Fruit fly (Drosophila melanogaster) whole organism, embryonic: ENCODE results near the gene CG8191.

Source experiments
- Aef1 ChIP-seq: fragments of 200-800 bp; sonication (Bioruptor generic); IDR thresholded peaks from 3 replicates; pipeline ENCODE4 v1.3.6; 2022; ENCODE audit warnings: missing biosample characterization, missing genetic modification characterization
- B-H1 ChIP-seq: fragments of 200-800 bp; sonication (Bioruptor generic); IDR thresholded peaks from 3 replicates; pipeline ENCODE4 v1.3.6; 2022; ENCODE audit warnings: missing biosample characterization, missing genetic modification characterization
- CG10147 ChIP-seq: fragments of 200-800 bp; sonication (Bioruptor generic); optimal IDR thresholded peaks from 2 replicates; lab custom pipeline; 2019; ENCODE audit warnings: missing biosample characterization, mild to moderate bottlenecking, missing genetic modification characterization, moderate library complexity
- CG11456 ChIP-seq: fragments of 200-800 bp; sonication (Bioruptor generic); IDR thresholded peaks from 3 replicates; pipeline ENCODE4 v1.3.6; 2022; ENCODE audit warnings: missing biosample characterization, missing genetic modification characterization
- CG12219 ChIP-seq: fragments of 200-800 bp; sonication (Bioruptor generic); optimal IDR thresholded peaks from 3 replicates; lab custom pipeline; 2018; ENCODE audit warnings: missing biosample characterization, mild to moderate bottlenecking, missing genetic modification characterization
- CG12942 ChIP-seq: fragments of 200-800 bp; sonication (Bioruptor generic); optimal IDR thresholded peaks from 3 replicates; lab custom pipeline; 2016; ENCODE audit warnings: missing biosample characterization, missing genetic modification characterization
- CG14965 ChIP-seq: fragments of 200-800 bp; sonication (Bioruptor generic); optimal IDR thresholded peaks from 2 replicates; lab custom pipeline; 2016; ENCODE audit warnings: missing biosample characterization, missing genetic modification characterization, borderline replicate concordance
- CG1529 ChIP-seq: fragments of 200-800 bp; sonication (Bioruptor generic); optimal IDR thresholded peaks from 3 replicates; lab custom pipeline; 2018; ENCODE audit warnings: missing biosample characterization, missing genetic modification characterization
- CG15514 ChIP-seq: fragments of 200-800 bp; sonication (Bioruptor generic); optimal IDR thresholded peaks from 3 replicates; lab custom pipeline; 2017; ENCODE audit warnings: missing biosample characterization, missing genetic modification characterization, mild to moderate bottlenecking, moderate library complexity, missing genetic modification reagents
- CG16815 ChIP-seq: fragments of 200-800 bp; sonication (Bioruptor generic); optimal IDR thresholded peaks from 3 replicates; lab custom pipeline; 2017; ENCODE audit warnings: missing biosample characterization, mild to moderate bottlenecking, missing genetic modification characterization
- CG17612 ChIP-seq: fragments of 200-800 bp; sonication (Bioruptor generic); IDR thresholded peaks from 2 replicates; pipeline ENCODE4 v1.3.6; 2022; ENCODE audit warnings: missing biosample characterization, missing genetic modification characterization
- CG2116 ChIP-seq: fragments of 200-800 bp; sonication (Bioruptor generic); optimal IDR thresholded peaks from 3 replicates; lab custom pipeline; 2018; ENCODE audit warnings: missing biosample characterization, mild to moderate bottlenecking, missing genetic modification characterization
- CG32772 ChIP-seq: fragments of 200-800 bp; sonication (Bioruptor generic); IDR thresholded peaks from 2 replicates; pipeline ENCODE4 v1.3.6; 2022; ENCODE audit warnings: missing biosample characterization, missing genetic modification characterization
- CG34224 ChIP-seq: fragments of 200-800 bp; sonication (Bioruptor generic); IDR thresholded peaks from 3 replicates; pipeline ENCODE4 v1.3.6; 2022; ENCODE audit warnings: missing biosample characterization, missing genetic modification characterization; ENCODE audit not compliant: partially characterized antibody
- CG4328 ChIP-seq: fragments of 200-800 bp; sonication (Bioruptor generic); optimal IDR thresholded peaks from 3 replicates; lab custom pipeline; 2017; ENCODE audit warnings: missing biosample characterization, missing genetic modification reagents, missing genetic modification characterization
- CG6689 ChIP-seq: fragments of 200-800 bp; sonication (Bioruptor generic); IDR thresholded peaks from 2 replicates; pipeline ENCODE4 v1.3.6; 2022; ENCODE audit warnings: missing biosample characterization, missing genetic modification characterization
- CG7556 ChIP-seq: fragments of 200-800 bp; sonication (Bioruptor generic); optimal IDR thresholded peaks from 2 replicates; lab custom pipeline; 2017; ENCODE audit warnings: missing biosample characterization, mild to moderate bottlenecking, missing genetic modification characterization
- CG9932 ChIP-seq: fragments of 200-800 bp; sonication (Bioruptor generic); IDR thresholded peaks from 2 replicates; pipeline ENCODE4 v1.3.6; 2022; ENCODE audit warnings: missing biosample characterization, missing genetic modification characterization
- CTCF ChIP-seq: fragments of 200-800 bp; sonication (Bioruptor generic); optimal IDR thresholded peaks from 2 replicates; lab custom pipeline; 2017; ENCODE audit warnings: missing biosample characterization, mild to moderate bottlenecking, missing genetic modification characterization, moderate library complexity
- Deaf1 ChIP-seq: fragments of 200-800 bp; optimal IDR thresholded peaks from 3 replicates; lab custom pipeline; 2019; ENCODE audit warnings: missing biosample characterization, mild to moderate bottlenecking, missing genetic modification characterization, moderate library complexity
- HLH54F ChIP-seq: fragments of 200-800 bp; sonication (Bioruptor generic); optimal IDR thresholded peaks from 3 replicates; lab custom pipeline; 2016; ENCODE audit warnings: missing biosample characterization, missing genetic modification characterization
- Hr51 ChIP-seq, 2 experiments: fragments of 200-800 bp; sonication (Bioruptor generic); optimal IDR thresholded peaks; 2 replicates in 1 of 2; 3 replicates in 1 of 2; lab custom pipeline; 2016 to 2018; ENCODE audit warnings: missing biosample characterization in 2 of 2, missing genetic modification characterization in 2 of 2, mild to moderate bottlenecking in 1 of 2, moderate library complexity in 1 of 2
- Kr ChIP-seq: fragments of 200-800 bp; sonication (Bioruptor generic); optimal IDR thresholded peaks from 2 replicates; lab custom pipeline; 2017; ENCODE audit warnings: missing biosample characterization, mild to moderate bottlenecking, missing genetic modification characterization
- Lhr ChIP-seq: fragments of 200-800 bp; sonication (Bioruptor generic); optimal IDR thresholded peaks from 3 replicates; lab custom pipeline; 2017; ENCODE audit warnings: mild to moderate bottlenecking, missing biosample characterization, missing genetic modification reagents, missing genetic modification characterization
- MTF-1 ChIP-seq: fragments of 200-800 bp; sonication (Bioruptor generic); optimal IDR thresholded peaks from 2 replicates; lab custom pipeline; 2018; ENCODE audit warnings: missing biosample characterization, mild to moderate bottlenecking, missing genetic modification characterization, borderline replicate concordance
- Rfx ChIP-seq: fragments of 200-800 bp; sonication (Bioruptor generic); IDR thresholded peaks from 2 replicates; pipeline ENCODE4 v1.3.6; 2022; ENCODE audit warnings: missing biosample characterization, missing genetic modification characterization
- Sox102F ChIP-seq: fragments of 200-800 bp; sonication (Bioruptor generic); optimal IDR thresholded peaks from 2 replicates; lab custom pipeline; 2018; ENCODE audit warnings: missing biosample characterization, mild to moderate bottlenecking, missing genetic modification characterization, moderate library complexity
- Sry-δ ChIP-seq: fragments of 200-800 bp; sonication (Bioruptor generic); optimal IDR thresholded peaks from 2 replicates; lab custom pipeline; 2016; ENCODE audit warnings: missing biosample characterization, missing genetic modification characterization
- Vsx1 ChIP-seq: fragments of 200-800 bp; sonication (Bioruptor generic); optimal IDR thresholded peaks from 2 replicates; lab custom pipeline; 2017; ENCODE audit warnings: missing biosample characterization, mild to moderate bottlenecking, missing genetic modification characterization, missing genetic modification reagents
- Xrp1 ChIP-seq: fragments of 200-800 bp; sonication (Bioruptor generic); IDR thresholded peaks from 2 replicates; pipeline ENCODE4 v1.3.6; 2022; ENCODE audit warnings: missing biosample characterization, missing genetic modification characterization
- ash1 ChIP-seq: fragments of 200-800 bp; sonication (Bioruptor generic); optimal IDR thresholded peaks from 2 replicates; lab custom pipeline; 2018; ENCODE audit warnings: missing biosample characterization, mild to moderate bottlenecking, missing genetic modification characterization
- bab2 ChIP-seq: fragments of 200-800 bp; sonication (Bioruptor generic); optimal IDR thresholded peaks from 2 replicates; lab custom pipeline; 2016; ENCODE audit warnings: missing biosample characterization, missing genetic modification characterization
- chinmo ChIP-seq: fragments of 200-800 bp; sonication (Bioruptor generic); IDR thresholded peaks from 4 replicates; pipeline ENCODE4 v1.3.6; 2022; ENCODE audit warnings: missing biosample characterization, missing genetic modification characterization; ENCODE audit not compliant: partially characterized antibody
- ci ChIP-seq: fragments of 200-800 bp; sonication (Bioruptor generic); IDR thresholded peaks from 3 replicates; pipeline ENCODE4 v1.3.6; 2022; ENCODE audit warnings: missing biosample characterization, missing genetic modification characterization
- da ChIP-seq: fragments of 200-800 bp; sonication (Bioruptor generic); optimal IDR thresholded peaks from 2 replicates; lab custom pipeline; 2016; ENCODE audit warnings: missing biosample characterization, missing genetic modification characterization
- eve ChIP-seq, 2 experiments: fragments of >200 bp; optimal IDR thresholded peaks; 2 replicates each; lab custom pipeline; 2017; ENCODE audit warnings: missing biosample characterization in 2 of 2, missing genetic modification characterization in 2 of 2
- exex ChIP-seq: fragments of 200-800 bp; sonication (Bioruptor generic); optimal IDR thresholded peaks from 4 replicates; lab custom pipeline; 2018; ENCODE audit warnings: missing biosample characterization, mild to moderate bottlenecking, missing genetic modification characterization, moderate library complexity
- grau ChIP-seq: fragments of 200-800 bp; optimal IDR thresholded peaks from 3 replicates; lab custom pipeline; 2019; ENCODE audit warnings: missing biosample characterization, mild to moderate bottlenecking, missing genetic modification characterization, moderate library complexity
- insv ChIP-seq, 2 experiments: fragments of 200-800 bp; sonication (Bioruptor generic); optimal IDR thresholded peaks; 3 replicates each; lab custom pipeline; 2016 to 2018; ENCODE audit warnings: missing biosample characterization in 2 of 2, missing genetic modification characterization in 2 of 2
- jigr1 ChIP-seq: fragments of 200-800 bp; sonication (Bioruptor generic); IDR thresholded peaks from 3 replicates; pipeline ENCODE4 v1.3.6; 2022; ENCODE audit warnings: missing biosample characterization, missing genetic modification characterization
- pan ChIP-seq, 4 experiments: fragments of >200 bp in 3 of 4; fragments of 200-800 bp in 1 of 4; sonication (Bioruptor generic) in 1 of 4; optimal IDR thresholded peaks in 3 of 4; IDR thresholded peaks in 1 of 4; 2 replicates each; pipeline versions ENCODE4 v1.3.6 to Lab custom; 2017 to 2022; ENCODE audit warnings: missing biosample characterization in 2 of 4, missing genetic modification characterization in 2 of 4, mixed read lengths in 1 of 4
- pita ChIP-seq: fragments of 200-800 bp; sonication (Bioruptor generic); optimal IDR thresholded peaks from 2 replicates; lab custom pipeline; 2017; ENCODE audit warnings: missing biosample characterization, mild to moderate bottlenecking, missing genetic modification characterization
- psq ChIP-seq: fragments of 200-800 bp; sonication (Bioruptor generic); optimal IDR thresholded peaks from 2 replicates; lab custom pipeline; 2017; ENCODE audit warnings: missing biosample characterization, missing genetic modification characterization
- repo ChIP-seq: fragments of 200-800 bp; sonication (Bioruptor generic); optimal IDR thresholded peaks from 2 replicates; lab custom pipeline; 2016; ENCODE audit warnings: missing biosample characterization, missing genetic modification characterization
- rib ChIP-seq: fragments of 200-800 bp; sonication (Bioruptor generic); IDR thresholded peaks from 2 replicates; pipeline ENCODE4 v1.3.6; 2022; ENCODE audit warnings: missing biosample characterization, missing genetic modification characterization
- seq ChIP-seq: fragments of 200-800 bp; sonication (Bioruptor generic); IDR thresholded peaks from 2 replicates; pipeline ENCODE4 v1.3.6; 2022; ENCODE audit warnings: missing biosample characterization, missing genetic modification characterization
- sisA ChIP-seq: fragments of 200-800 bp; sonication (Bioruptor generic); IDR thresholded peaks from 2 replicates; pipeline ENCODE4 v1.3.6; 2022; ENCODE audit warnings: missing biosample characterization, missing genetic modification characterization
- sug ChIP-seq: fragments of 200-800 bp; optimal IDR thresholded peaks from 2 replicates; lab custom pipeline; 2019; ENCODE audit warnings: missing biosample characterization, mild to moderate bottlenecking, missing genetic modification characterization, moderate library complexity
- vnd ChIP-seq: fragments of 200-800 bp; sonication (Bioruptor generic); IDR thresholded peaks from 3 replicates; pipeline ENCODE4 v1.3.6; 2022; ENCODE audit warnings: missing biosample characterization, missing genetic modification characterization; ENCODE audit not compliant: partially characterized antibody

The CG8191 gene

dm6 chrX:15709984-15710750 is 21.8 kb upstream of the CG8191 start, which contains the start of the genes CG9281 and CG15601 (continued):
- peak; percentile 67 for TF ChIP-seq Deaf1
- no peak for TF ChIP-seq Aef1 (GFP tag; lab: Robert Waterston, UW)
- TF ChIP-seq sisA (GFP tag; lab: Robert Waterston, UW), result no peak
- no peak for TF ChIP-seq exex (tag; lab: Kevin White, UChicago)
- peak; percentile 16 for TF ChIP-seq MTF-1 (GFP tag; lab: Kevin White, UChicago)
- no peak for TF ChIP-seq B-H1
- no peak for TF ChIP-seq Sox102F (GFP tag; lab: Kevin White, UChicago)
- TF ChIP-seq CTCF, result no peak
- peak; percentile 82; the same call in 1 of the 2 replicates for TF ChIP-seq rib (GFP tag; lab: Robert Waterston, UW)
- no peak for TF ChIP-seq HLH54F (GFP tag; lab: Kevin White, UChicago)
- no peak for TF ChIP-seq jigr1 (GFP tag; lab: Robert Waterston, UW)
- no peak for TF ChIP-seq CG16815 (GFP tag; lab: Kevin White, UChicago)
- TF ChIP-seq CG12219, result no peak
- no peak for TF ChIP-seq pita (GFP tag; lab: Kevin White, UChicago)
- no peak for TF ChIP-seq Vsx1 (GFP tag; lab: Kevin White, UChicago)
- peak; percentile 33 for TF ChIP-seq CG9932 (GFP tag; lab: Robert Waterston, UW)
- TF ChIP-seq Lhr (GFP tag; lab: Kevin White, UChicago), result peak; percentile 54
- no peak for TF ChIP-seq CG32772 (GFP tag; lab: Robert Waterston, UW)
- TF ChIP-seq bab2 (GFP tag; lab: Kevin White, UChicago), result no peak
- no peak for TF ChIP-seq CG10147 (GFP tag; lab: Kevin White, UChicago)
- peak; percentile 45 for TF ChIP-seq Rfx (GFP tag; lab: Robert Waterston, UW)
- TF ChIP-seq CG14965, result no peak
- peak; percentile 13 for TF ChIP-seq Sry-δ
- TF ChIP-seq Kr, result no peak
- peak; percentile 45 for TF ChIP-seq CG2116
- TF ChIP-seq insv (GFP tag; optimal IDR thresholded peaks at IDR 0.05; lab: Kevin White, UChicago), result peak in 1 of 2 experiments; percentile 33
- no peak for TF ChIP-seq ash1 (GFP tag; lab: Kevin White, UChicago)
- TF ChIP-seq ci, result peak; percentile 61; the same call in 1 of the 3 replicates
- peak; percentile 13 for TF ChIP-seq CG4328
- no peak for TF ChIP-seq Xrp1 (GFP tag; lab: Robert Waterston, UW)
- peak; percentile 9 for TF ChIP-seq sug (tag; lab: Kevin White, UChicago)
- TF ChIP-seq CG17612 (GFP tag; lab: Robert Waterston, UW), result no peak
- no peak for TF ChIP-seq psq (GFP tag; lab: Kevin White, UChicago)
- TF ChIP-seq pan (optimal IDR thresholded peaks at IDR 0.05; lab: Kevin White, UChicago), result no peak
- TF ChIP-seq pan (GFP tag; optimal IDR thresholded peaks at IDR 0.05 in 1 of 2, IDR thresholded peaks at IDR 0.05 in 1 of 2), result no peak
- no peak for TF ChIP-seq vnd (GFP tag; lab: Robert Waterston, UW)
- 0 out of 2 replicates have a peak, but pooled peaks have one; percentile 7 for TF ChIP-seq seq (GFP tag; lab: Robert Waterston, UW)
- no peak for TF ChIP-seq CG12942
- no peak for TF ChIP-seq CG6689
- TF ChIP-seq CG34224 (GFP tag; lab: Robert Waterston, UW), result no peak
- TF ChIP-seq repo (GFP tag; lab: Kevin White, UChicago), result no peak
- 0 out of 3 replicates have a peak, but pooled peaks have one; percentile 24 for TF ChIP-seq CG11456 (GFP tag; lab: Robert Waterston, UW)
- no peak for TF ChIP-seq Hr51 (GFP tag; optimal IDR thresholded peaks at IDR 0.05; lab: Kevin White, UChicago)
- TF ChIP-seq chinmo, result no peak
- TF ChIP-seq CG1529, result no peak
- TF ChIP-seq CG7556 (GFP tag; lab: Kevin White, UChicago), result no peak
- TF ChIP-seq da, result no peak
- peak; percentile 7 for TF ChIP-seq grau
- no peak for TF ChIP-seq eve (GFP tag; optimal IDR thresholded peaks at IDR 0.05; lab: Kevin White, UChicago)
- TF ChIP-seq CG15514 (GFP tag; lab: Kevin White, UChicago), result peak; percentile 53
